Worm (Caenorhabditis elegans) whole organism, L3 larva: ENCODE measurements around the gene gtl-1.
"Not testable (repeated sequence)": the region's sequence is repeated elsewhere in the genome, so short reads cannot be mapped to it uniquely, and the experiment has no call there.

Experiments
- aly-2 ChIP-seq: fragments of 150-350 bp; optimal IDR thresholded peaks from 2 replicates; lab custom pipeline; 2014; ENCODE audit warnings: missing biosample characterization, missing genetic modification characterization
- ama-1 ChIP-seq: fragments of 150-350 bp; optimal IDR thresholded peaks from 2 replicates; lab custom pipeline; 2018
- lin-39 ChIP-seq: fragments of 150-350 bp; optimal IDR thresholded peaks from 2 replicates; lab custom pipeline; 2018; ENCODE audit warnings: missing biosample characterization, missing genetic modification reagents, missing genetic modification characterization
- nhr-237 ChIP-seq: fragments of 150-350 bp; optimal IDR thresholded peaks from 2 replicates; lab custom pipeline; 2014; ENCODE audit warnings: missing biosample characterization, missing genetic modification characterization
- nhr-28 ChIP-seq: fragments of 150-350 bp; optimal IDR thresholded peaks from 2 replicates; lab custom pipeline; 2014; ENCODE audit warnings: missing biosample characterization, missing genetic modification characterization
- nhr-76 ChIP-seq: fragments of 150-350 bp; sonication (generic microtip); optimal IDR thresholded peaks from 5 replicates; lab custom pipeline; 2014; ENCODE audit warnings: missing biosample characterization, missing genetic modification characterization
- pqm-1 ChIP-seq: fragments of 150-350 bp; optimal IDR thresholded peaks from 2 replicates; lab custom pipeline; 2017; ENCODE audit warnings: missing biosample characterization, missing genetic modification characterization, inconsistent platforms
- tbx-2 ChIP-seq: sonication (generic microtip); optimal IDR thresholded peaks from 2 replicates; lab custom pipeline; 2016; ENCODE audit warnings: mild to moderate bottlenecking, missing genetic modification characterization, missing compliant biosample characterization
- unc-39 ChIP-seq: sonication (generic microtip); optimal IDR thresholded peaks from 4 replicates; lab custom pipeline; 2017; ENCODE audit warnings: missing biosample characterization, missing genetic modification characterization
- ztf-11 ChIP-seq: fragments of 150-350 bp; optimal IDR thresholded peaks from 2 replicates; lab custom pipeline; 2014; ENCODE audit warnings: missing biosample characterization, missing genetic modification characterization

DNA sequence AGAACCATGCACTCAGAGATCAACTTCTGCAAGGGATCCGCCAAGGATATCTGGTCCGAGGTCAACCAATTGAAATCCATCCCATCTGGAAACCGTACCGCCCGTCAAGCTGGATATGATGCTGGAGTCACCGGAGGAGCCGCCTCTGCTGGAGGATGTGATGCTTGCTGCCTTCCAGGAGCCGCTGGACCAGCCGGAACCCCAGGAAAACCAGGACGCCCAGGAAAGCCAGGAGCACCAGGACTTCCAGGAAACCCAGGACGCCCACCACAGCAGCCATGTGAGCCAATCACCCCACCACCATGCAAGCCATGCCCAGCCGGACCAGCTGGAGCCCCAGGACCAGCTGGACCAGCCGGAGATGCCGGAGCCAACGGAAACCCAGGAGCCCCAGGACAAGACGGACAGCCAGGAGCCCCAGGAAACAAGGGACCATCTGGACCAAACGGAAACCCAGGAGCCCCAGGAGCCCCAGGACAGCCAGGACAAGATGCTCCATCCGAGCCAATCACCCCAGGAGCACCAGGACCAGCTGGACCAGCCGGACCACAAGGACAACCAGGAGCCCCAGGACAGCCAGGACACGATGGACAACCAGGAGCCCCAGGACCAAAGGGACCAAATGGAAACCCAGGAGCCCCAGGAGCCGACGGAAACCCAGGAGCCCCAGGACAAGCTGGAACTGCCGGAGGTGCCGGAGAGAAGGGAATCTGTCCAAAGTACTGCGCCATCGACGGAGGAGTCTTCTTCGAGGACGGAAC, 33.4 kb downstream of the gtl-1 start:
- TF ChIP-seq unc-39 (tag; lab: Kevin White, UChicago); nhr-237 (tag; lab: Kevin White, UChicago); aly-2 (tag; lab: Kevin White, UChicago); lin-39 (tag; lab: Kevin White, UChicago); tbx-2 (tag; lab: Kevin White, UChicago); nhr-28 (tag; lab: Kevin White, UChicago); ama-1 (lab: Kevin White, UChicago); nhr-76; pqm-1; ztf-11 (tag; lab: Kevin White, UChicago): not testable (repeated sequence)
